Fruit fly (Drosophila melanogaster) whole organism, adult: ENCODE measurements around the gene CG6118.

Experiments used
- CG11617 ChIP-seq: fragments of 200-800 bp; sonication (Bioruptor generic); optimal IDR thresholded peaks from 2 replicates; lab custom pipeline; 2017; ENCODE audit warnings: mild to moderate bottlenecking, missing biosample characterization, missing genetic modification reagents, missing genetic modification characterization
- CG12768 ChIP-seq: fragments of 200-800 bp; sonication (Bioruptor generic); optimal IDR thresholded peaks from 2 replicates; lab custom pipeline; 2017; ENCODE audit warnings: missing biosample characterization, missing genetic modification characterization, mild to moderate bottlenecking, moderate library complexity, missing genetic modification reagents
- CG14711 ChIP-seq: fragments of 200-800 bp; sonication (Bioruptor generic); optimal IDR thresholded peaks from 2 replicates; lab custom pipeline; 2018; ENCODE audit warnings: missing biosample characterization, mild to moderate bottlenecking, missing genetic modification characterization, moderate library complexity
- CG33017 ChIP-seq: fragments of 200-800 bp; sonication (Bioruptor generic); optimal IDR thresholded peaks from 2 replicates; lab custom pipeline; 2018; ENCODE audit warnings: missing biosample characterization, mild to moderate bottlenecking, missing genetic modification characterization, moderate library complexity
- CG5204 ChIP-seq: fragments of 200-800 bp; sonication (Bioruptor generic); optimal IDR thresholded peaks from 2 replicates; lab custom pipeline; 2016; ENCODE audit warnings: missing biosample characterization, missing genetic modification characterization
- CG7045 ChIP-seq: fragments of 200-800 bp; sonication (Bioruptor generic); optimal IDR thresholded peaks from 2 replicates; lab custom pipeline; 2017; ENCODE audit warnings: missing biosample characterization, mild to moderate bottlenecking, missing genetic modification characterization
- CG7101 ChIP-seq: fragments of 200-800 bp; sonication (Bioruptor generic); optimal IDR thresholded peaks from 2 replicates; lab custom pipeline; 2018; ENCODE audit warnings: missing biosample characterization, mild to moderate bottlenecking, missing genetic modification characterization, moderate library complexity
- Clk ChIP-seq: fragments of 200-800 bp; sonication (Bioruptor generic); optimal IDR thresholded peaks from 2 replicates; lab custom pipeline; 2017; ENCODE audit warnings: missing biosample characterization, missing genetic modification characterization
- Crg-1 ChIP-seq: fragments of 200-800 bp; sonication (Bioruptor generic); optimal IDR thresholded peaks from 2 replicates; lab custom pipeline; 2016; ENCODE audit warnings: missing biosample characterization, missing genetic modification characterization
- Hr96 ChIP-seq: fragments of 200-800 bp; sonication (Bioruptor generic); optimal IDR thresholded peaks from 2 replicates; lab custom pipeline; 2016; ENCODE audit warnings: missing biosample characterization, missing genetic modification characterization
- Mnt ChIP-seq: fragments of 200-800 bp; sonication (Bioruptor generic); optimal IDR thresholded peaks from 2 replicates; lab custom pipeline; 2016; ENCODE audit warnings: missing biosample characterization, mild to moderate bottlenecking, missing genetic modification characterization
- bab1 ChIP-seq: fragments of 200-800 bp; sonication (Bioruptor generic); optimal IDR thresholded peaks from 3 replicates; lab custom pipeline; 2019; ENCODE audit warnings: missing biosample characterization, mild to moderate bottlenecking, missing genetic modification characterization, moderate library complexity
- cic ChIP-seq: fragments of 200-800 bp; sonication (Bioruptor generic); optimal IDR thresholded peaks from 2 replicates; lab custom pipeline; 2017; ENCODE audit warnings: missing biosample characterization, mild to moderate bottlenecking, missing genetic modification characterization, moderate library complexity
- cnc ChIP-seq, 2 experiments: fragments of >200 bp; optimal IDR thresholded peaks; 2 replicates each; lab custom pipeline; 2017
- kay ChIP-seq: fragments of 200-800 bp; sonication (Bioruptor generic); peaks from one replicate; lab custom pipeline; 2016; ENCODE audit warnings: missing biosample characterization, missing genetic modification characterization, borderline replicate concordance
- ovo ChIP-seq: fragments of 200-800 bp; sonication (Bioruptor generic); optimal IDR thresholded peaks from 2 replicates; lab custom pipeline; 2016; ENCODE audit warnings: missing biosample characterization, missing genetic modification characterization
- pad ChIP-seq: fragments of 200-800 bp; sonication (Bioruptor generic); optimal IDR thresholded peaks from 3 replicates; lab custom pipeline; 2017; ENCODE audit warnings: missing biosample characterization, missing genetic modification characterization, mild to moderate bottlenecking, moderate library complexity, missing genetic modification reagents
- tj ChIP-seq: fragments of 200-800 bp; sonication (Bioruptor generic); optimal IDR thresholded peaks from 3 replicates; lab custom pipeline; 2017; ENCODE audit warnings: missing biosample characterization, mild to moderate bottlenecking, missing genetic modification characterization, moderate library complexity
- toe ChIP-seq: fragments of 200-800 bp; sonication (Bioruptor generic); optimal IDR thresholded peaks from 2 replicates; lab custom pipeline; 2016; ENCODE audit warnings: missing biosample characterization, missing genetic modification characterization

Gene CG6118

dm6 chr3R:15434676-15435075 lies at the start of gene CG6118:
TSS of gene CG6118 (minus strand) at chr3R:15434738.
- TF ChIP-seq Clk (GFP tag; lab: Kevin White, UChicago) (no peak), cic (GFP tag; lab: Kevin White, UChicago) (no peak), pad (GFP tag; lab: Kevin White, UChicago) (no peak), Crg-1 (GFP tag; lab: Kevin White, UChicago) (no peak), CG7045 (no peak), CG12768 (no peak), CG33017 (no peak), cnc (optimal IDR thresholded peaks at IDR 0.05; lab: Kevin White, UChicago) (no peak), CG5204 (no peak), toe (no peak), Hr96 (GFP tag; lab: Kevin White, UChicago) (no peak), CG11617 (GFP tag; lab: Kevin White, UChicago) (no peak)

DNA sequence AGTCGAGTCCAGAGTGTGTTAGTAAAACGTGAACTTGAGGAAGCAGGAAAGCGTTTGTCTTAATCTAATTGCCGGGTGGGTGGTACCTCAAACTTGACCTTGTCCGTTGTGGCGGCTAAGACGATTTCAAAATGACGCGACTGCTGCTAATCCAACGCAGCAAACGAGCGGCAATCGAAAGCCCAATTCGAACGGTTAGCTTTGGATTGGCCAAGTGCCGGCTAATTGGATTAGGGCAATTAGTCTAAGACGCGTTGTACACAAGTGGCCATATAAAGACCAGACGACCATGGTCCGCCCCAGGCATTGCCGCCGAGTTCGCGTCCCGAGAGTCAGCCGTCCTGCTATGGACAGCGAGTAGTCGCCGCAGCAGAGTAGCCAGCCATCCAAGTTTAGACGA lies 48.3 kb upstream of the CG6118 start, which contains the start of gene Rh6:
Gene Rh6, plus strand, starts transcription at position 301 of the 400 bp plus-strand sequence.
- no peak for TF ChIP-seq pad (GFP tag; lab: Kevin White, UChicago)
- TF ChIP-seq CG7101 (tag; lab: Kevin White, UChicago): no peak
- no peak for TF ChIP-seq tj (GFP tag; lab: Kevin White, UChicago)
- no peak for TF ChIP-seq CG5204
- TF ChIP-seq CG11617 (GFP tag; lab: Kevin White, UChicago): no peak
- TF ChIP-seq CG12768: no peak
- no peak for TF ChIP-seq Mnt
- no peak for TF ChIP-seq cic (GFP tag; lab: Kevin White, UChicago)

DNA sequence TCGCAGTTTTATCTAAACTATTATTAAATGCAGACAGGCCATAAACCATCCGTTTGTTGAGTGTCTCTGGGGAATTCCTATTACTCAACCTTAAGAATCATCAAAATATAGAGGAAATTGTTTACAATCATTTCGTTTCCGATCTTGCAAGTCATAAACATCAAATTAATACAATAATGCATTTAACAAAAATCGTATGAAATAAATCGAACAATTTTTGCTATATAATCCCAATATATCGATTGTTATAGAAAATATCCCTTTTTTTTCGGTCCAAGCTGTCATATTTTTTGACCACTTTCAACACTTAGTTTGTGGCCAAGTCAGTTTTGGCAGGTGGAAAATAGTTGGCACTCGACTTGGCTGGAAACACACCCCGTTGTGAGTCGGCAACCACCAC lies 47.1 kb upstream of the CG6118 start, which contains the start of gene B9d1:
Gene B9d1, plus strand, starts transcription at position 301 of the 400 bp plus-strand sequence.
- TF ChIP-seq CG5204 (no peak), pad (GFP tag; lab: Kevin White, UChicago) (no peak), bab1 (GFP tag; lab: Kevin White, UChicago) (no peak), cnc (optimal IDR thresholded peaks at IDR 0.05; lab: Kevin White, UChicago) (no peak), CG7101 (tag; lab: Kevin White, UChicago) (no peak), CG7045 (no peak)

DNA sequence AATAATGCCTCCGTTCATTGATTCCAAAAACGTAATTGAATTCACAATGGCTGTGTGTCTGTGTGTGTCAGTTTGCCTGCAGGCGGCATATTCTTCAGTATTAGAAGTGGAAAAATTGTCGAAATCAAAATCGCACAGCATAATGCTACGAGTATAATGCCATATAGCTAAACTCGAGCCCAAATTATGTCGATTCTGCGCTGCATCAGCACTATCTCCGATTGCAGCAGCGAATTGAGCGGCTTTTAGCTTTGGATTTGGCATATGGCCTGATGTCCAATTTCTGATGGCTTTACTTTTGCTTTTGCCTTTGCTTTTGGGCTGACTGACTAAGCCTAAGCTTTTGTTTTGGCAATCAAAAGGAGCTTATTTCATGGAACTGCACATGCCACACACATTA lies 45.5 kb upstream of the CG6118 start:
- TF ChIP-seq tj (GFP tag; lab: Kevin White, UChicago) (peak; percentile 98), CG33017 (no peak)

- TF ChIP-seq tj (GFP tag; lab: Kevin White, UChicago) (peak; percentile 33), toe (no peak)
These were observed 41.6 kb upstream of the CG6118 start, which contains the start of gene AdamTS-A for dm6 chr3R:15475973-15476692. TSS of gene AdamTS-A (minus strand) at chr3R:15476193.

DNA sequence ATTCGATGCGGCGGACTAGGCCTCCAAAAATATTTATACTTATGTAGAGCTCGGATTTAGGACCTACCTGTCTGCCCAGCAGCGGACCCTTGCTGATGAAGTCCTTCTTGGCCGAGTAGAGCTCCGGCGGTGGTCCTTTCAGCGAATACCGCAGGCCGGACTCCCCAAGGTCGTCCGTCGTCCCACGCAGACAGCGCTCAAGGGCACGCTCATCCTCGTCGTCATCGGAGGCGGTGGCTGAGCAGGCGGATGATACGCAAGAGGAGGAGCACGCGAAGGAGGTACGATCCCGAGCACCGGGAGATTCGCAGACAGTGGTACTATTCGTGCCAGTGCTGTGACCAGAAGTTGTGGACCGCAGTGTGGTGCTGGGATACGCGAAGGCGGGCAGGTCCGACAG lies 40.3 kb upstream of the CG6118 start:
- TF ChIP-seq kay (GFP tag; lab: Kevin White, UChicago) (no peak), CG14711 (tag; lab: Kevin White, UChicago) (no peak), cnc (optimal IDR thresholded peaks at IDR 0.05; lab: Kevin White, UChicago) (no peak), bab1 (GFP tag; lab: Kevin White, UChicago) (no peak), CG33017 (no peak), Hr96 (GFP tag; lab: Kevin White, UChicago) (no peak), toe (no peak), Mnt (no peak), cic (GFP tag; lab: Kevin White, UChicago) (no peak)

dm6 chr3R:15473360-15473938 lies 38.9 kb upstream of the CG6118 start:
- TF ChIP-seq CG14711 (tag; lab: Kevin White, UChicago): no peak
- no peak for TF ChIP-seq Hr96 (GFP tag; lab: Kevin White, UChicago)
- TF ChIP-seq CG11617 (GFP tag; lab: Kevin White, UChicago): no peak
- no peak for TF ChIP-seq kay (GFP tag; lab: Kevin White, UChicago)
- TF ChIP-seq Crg-1 (GFP tag; lab: Kevin White, UChicago): no peak
- no peak for TF ChIP-seq pad (GFP tag; lab: Kevin White, UChicago)
- TF ChIP-seq tj (GFP tag; lab: Kevin White, UChicago): no peak
- no peak for TF ChIP-seq Clk (GFP tag; lab: Kevin White, UChicago)
- no peak for TF ChIP-seq CG5204
- TF ChIP-seq bab1 (GFP tag; lab: Kevin White, UChicago): no peak
- TF ChIP-seq Mnt: no peak
- TF ChIP-seq CG33017: no peak
- TF ChIP-seq cic (GFP tag; lab: Kevin White, UChicago): no peak
- no peak for TF ChIP-seq CG12768
- TF ChIP-seq CG7045: no peak
- no peak for TF ChIP-seq ovo (GFP tag; lab: Kevin White, UChicago)
- no peak for TF ChIP-seq CG7101 (tag; lab: Kevin White, UChicago)
- TF ChIP-seq toe: no peak
